Worm (Caenorhabditis elegans) whole organism, L2 larva: ENCODE data around the gene cyp-34A5.

Experiments used
- C34F6.9 ChIP-seq: fragments of 150-350 bp; optimal IDR thresholded peaks from 2 replicates; lab custom pipeline; 2014; ENCODE audit warnings: missing biosample characterization, missing genetic modification characterization
- R02D3.7 ChIP-seq: fragments of 150-350 bp; optimal IDR thresholded peaks from 2 replicates; lab custom pipeline; 2014; ENCODE audit warnings: missing biosample characterization, missing genetic modification characterization
- Y55F3AM.14 ChIP-seq: fragments of 200-800 bp; sonication (Bioruptor generic); optimal IDR thresholded peaks from 2 replicates; lab custom pipeline; 2018; ENCODE audit warnings: mild to moderate bottlenecking, missing genetic modification characterization, missing compliant biosample characterization
- ZK546.5 ChIP-seq: sonication (generic microtip); optimal IDR thresholded peaks from 2 replicates; lab custom pipeline; 2017; ENCODE audit warnings: missing biosample characterization, missing genetic modification characterization
- alr-1 ChIP-seq: fragments of 150-350 bp; optimal IDR thresholded peaks from 2 replicates; lab custom pipeline; 2014; ENCODE audit warnings: missing biosample characterization, missing genetic modification characterization
- aly-2 ChIP-seq: fragments of 150-350 bp; optimal IDR thresholded peaks from 2 replicates; lab custom pipeline; 2014; ENCODE audit warnings: missing biosample characterization, missing genetic modification characterization
- ama-1 ChIP-seq: fragments of 150-350 bp; optimal IDR thresholded peaks from 2 replicates; lab custom pipeline; 2018; ENCODE audit warnings: inconsistent platforms
- blmp-1 ChIP-seq: sonication (generic microtip); optimal IDR thresholded peaks from 2 replicates; lab custom pipeline; 2017; ENCODE audit warnings: missing genetic modification characterization, mild to moderate bottlenecking, missing compliant biosample characterization, antibody characterized with exemption, moderate library complexity; ENCODE audit not compliant: insufficient read depth
- ceh-16 ChIP-seq: fragments of 150-350 bp; optimal IDR thresholded peaks from 2 replicates; lab custom pipeline; 2014; ENCODE audit warnings: missing biosample characterization, missing genetic modification characterization
- crh-2 ChIP-seq: sonication (generic microtip); optimal IDR thresholded peaks from 2 replicates; lab custom pipeline; 2017; ENCODE audit warnings: missing biosample characterization, missing genetic modification characterization
- egl-27 ChIP-seq: sonication (generic microtip); optimal IDR thresholded peaks from 3 replicates; lab custom pipeline; 2017; ENCODE audit warnings: missing biosample characterization, missing genetic modification reagents, missing genetic modification characterization
- elt-1 ChIP-seq: fragments of 150-350 bp; optimal IDR thresholded peaks from 2 replicates; lab custom pipeline; 2014; ENCODE audit warnings: missing biosample characterization, missing genetic modification characterization
- elt-3 ChIP-seq: sonication (generic microtip); optimal IDR thresholded peaks from 2 replicates; lab custom pipeline; 2017; ENCODE audit warnings: missing biosample characterization, missing genetic modification characterization
- fos-1 ChIP-seq: fragments of 150-350 bp; optimal IDR thresholded peaks from 2 replicates; lab custom pipeline; 2014; ENCODE audit warnings: missing biosample characterization, missing genetic modification characterization
- gmeb-1 ChIP-seq: fragments of 150-350 bp; optimal IDR thresholded peaks from 2 replicates; lab custom pipeline; 2014; ENCODE audit warnings: missing biosample characterization, missing genetic modification characterization
- lin-11 ChIP-seq: fragments of 150-350 bp; sonication (generic microtip); optimal IDR thresholded peaks from 2 replicates; lab custom pipeline; 2014; ENCODE audit warnings: missing biosample characterization, missing genetic modification characterization, inconsistent platforms, mixed read lengths
- mab-5 ChIP-seq: fragments of 150-350 bp; optimal IDR thresholded peaks from 2 replicates; lab custom pipeline; 2014; ENCODE audit warnings: missing biosample characterization, missing genetic modification characterization
- mbf-1 ChIP-seq: sonication (generic microtip); optimal IDR thresholded peaks from 2 replicates; lab custom pipeline; 2017; ENCODE audit warnings: missing biosample characterization, missing genetic modification characterization
- mdl-1 ChIP-seq, 2 experiments: fragments of 150-350 bp in 1 of 2; sonication (generic microtip) in 1 of 2; optimal IDR thresholded peaks; 2 replicates each; lab custom pipeline; 2017; ENCODE audit warnings: missing biosample characterization in 2 of 2, missing genetic modification characterization in 2 of 2
- nhr-10 ChIP-seq: sonication (generic microtip); optimal IDR thresholded peaks from 2 replicates; lab custom pipeline; 2017; ENCODE audit warnings: missing biosample characterization, missing genetic modification characterization
- nhr-11 ChIP-seq: fragments of 150-350 bp; optimal IDR thresholded peaks from 2 replicates; lab custom pipeline; 2014; ENCODE audit warnings: missing biosample characterization, missing genetic modification characterization
- nhr-129 ChIP-seq: fragments of 150-350 bp; optimal IDR thresholded peaks from 2 replicates; lab custom pipeline; 2014; ENCODE audit warnings: missing biosample characterization, missing genetic modification characterization
- nhr-23 ChIP-seq: fragments of 150-350 bp; optimal IDR thresholded peaks from 2 replicates; lab custom pipeline; 2014; ENCODE audit warnings: missing biosample characterization, missing genetic modification reagents, missing genetic modification characterization
- nhr-237 ChIP-seq: fragments of 150-350 bp; optimal IDR thresholded peaks from 2 replicates; lab custom pipeline; 2014; ENCODE audit warnings: missing biosample characterization, missing genetic modification characterization
- nhr-25 ChIP-seq: fragments of 150-350 bp; sonication (generic microtip); optimal IDR thresholded peaks from 3 replicates; lab custom pipeline; 2014; ENCODE audit warnings: missing biosample characterization, missing genetic modification characterization
- nhr-77 ChIP-seq: fragments of 150-350 bp; optimal IDR thresholded peaks from 2 replicates; lab custom pipeline; 2014; ENCODE audit warnings: missing biosample characterization, missing genetic modification characterization
- sem-4 ChIP-seq: fragments of 150-350 bp; optimal IDR thresholded peaks from 2 replicates; lab custom pipeline; 2014; ENCODE audit warnings: missing biosample characterization, missing genetic modification reagents, missing genetic modification characterization
- skn-1 ChIP-seq: sonication (generic microtip); optimal IDR thresholded peaks from 2 replicates; lab custom pipeline; 2017; ENCODE audit warnings: missing biosample characterization, missing genetic modification characterization
- sma-3 ChIP-seq: sonication (generic microtip); optimal IDR thresholded peaks from 2 replicates; lab custom pipeline; 2016; ENCODE audit warnings: missing genetic modification reagents, missing genetic modification characterization, missing compliant biosample characterization
- sma-9 ChIP-seq, 2 experiments: fragments of 150-350 bp in 1 of 2; sonication (generic microtip) in 1 of 2; optimal IDR thresholded peaks; 2 replicates each; lab custom pipeline; 2014 to 2016; ENCODE audit warnings: missing genetic modification characterization in 2 of 2, mild to moderate bottlenecking in 1 of 2, missing biosample characterization in 1 of 2, missing compliant biosample characterization in 1 of 2, missing genetic modification reagents in 1 of 2, moderate library complexity in 1 of 2
- snpc-4 ChIP-seq: fragments of 150-350 bp; optimal IDR thresholded peaks from 2 replicates; lab custom pipeline; 2014; ENCODE audit warnings: missing biosample characterization, missing genetic modification characterization
- unc-39 ChIP-seq: fragments of 150-350 bp; optimal IDR thresholded peaks from 2 replicates; lab custom pipeline; 2014; ENCODE audit warnings: missing biosample characterization, missing genetic modification characterization
- zag-1 ChIP-seq: fragments of 150-350 bp; optimal IDR thresholded peaks from 2 replicates; lab custom pipeline; 2014; ENCODE audit warnings: missing biosample characterization, missing genetic modification characterization
- ztf-1 ChIP-seq: fragments of 200-800 bp; sonication (Bioruptor generic); conservative IDR thresholded peaks from 2 replicates; pipeline ENCODE4 v1.3.6; 2022; ENCODE audit warnings: missing genetic modification characterization, missing compliant biosample characterization
- ztf-4 ChIP-seq: fragments of 150-350 bp; optimal IDR thresholded peaks from 2 replicates; lab custom pipeline; 2014; ENCODE audit warnings: missing biosample characterization, missing genetic modification characterization

cyp-34A5 gene

ce11 chrV:3921635-3922034, 35.9 kb downstream of the cyp-34A5 start, which contains the start of gene srx-65:
TSS of gene srx-65 (plus strand) at chrV:3921935.
- TF ChIP-seq lin-11 (tag; lab: Kevin White, UChicago) (no peak), unc-39 (tag; lab: Kevin White, UChicago) (no peak), elt-3 (tag; lab: Kevin White, UChicago) (no peak), alr-1 (tag; lab: Kevin White, UChicago) (no peak), mdl-1 (tag; optimal IDR thresholded peaks at IDR 0.05; lab: Kevin White, UChicago) (no peak), aly-2 (tag; lab: Kevin White, UChicago) (no peak), elt-1 (tag; lab: Kevin White, UChicago) (no peak), nhr-237 (tag; lab: Kevin White, UChicago) (no peak), ceh-16 (tag; lab: Kevin White, UChicago) (no peak), C34F6.9 (tag; lab: Kevin White, UChicago) (no peak), nhr-129 (tag; lab: Kevin White, UChicago) (no peak), sem-4 (tag; lab: Kevin White, UChicago) (no peak), crh-2 (tag; lab: Kevin White, UChicago) (no peak), gmeb-1 (tag; lab: Kevin White, UChicago) (no peak), sma-3 (GFP tag; lab: Kevin White, UChicago) (no peak)

DNA sequence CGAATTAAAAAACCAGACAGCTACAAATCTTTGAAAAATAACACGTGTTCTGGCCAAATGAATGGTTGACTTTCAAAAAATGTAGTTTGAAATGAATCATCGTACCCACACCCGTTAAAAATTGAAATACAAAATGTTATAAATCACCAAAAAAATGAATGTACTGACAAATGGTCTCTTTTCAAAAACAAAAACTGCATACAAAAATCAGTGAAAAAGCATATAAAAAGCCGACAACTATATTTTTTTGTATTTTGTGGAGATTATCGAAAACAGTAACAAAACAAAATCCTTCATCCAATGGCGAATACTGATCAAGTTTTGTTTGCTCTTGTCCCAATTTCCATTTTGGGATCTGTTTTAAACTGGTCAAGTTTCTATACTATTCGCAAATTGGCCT, 38.2 kb downstream of the cyp-34A5 start, which contains the start of gene srx-66:
srx-66 (plus strand) TSS at position 301 of the 400 bp plus-strand sequence.
- TF ChIP-seq unc-39 (tag; lab: Kevin White, UChicago) = no peak
- TF ChIP-seq ztf-1 (GFP tag; lab: Robert Waterston, UW) = no peak
- no peak for TF ChIP-seq aly-2 (tag; lab: Kevin White, UChicago)
- no peak for TF ChIP-seq nhr-129 (tag; lab: Kevin White, UChicago)
- no peak for TF ChIP-seq gmeb-1 (tag; lab: Kevin White, UChicago)
- no peak for TF ChIP-seq snpc-4 (tag; lab: Kevin White, UChicago)
- TF ChIP-seq mbf-1 (tag; lab: Kevin White, UChicago) = no peak
- TF ChIP-seq sma-9 (GFP tag; optimal IDR thresholded peaks at IDR 0.05; lab: Kevin White, UChicago) = no peak
- TF ChIP-seq sma-9 (tag; optimal IDR thresholded peaks at IDR 0.05; lab: Kevin White, UChicago) = no peak
- no peak for TF ChIP-seq sem-4 (tag; lab: Kevin White, UChicago)
- no peak for TF ChIP-seq fos-1 (tag; lab: Kevin White, UChicago)
- no peak for TF ChIP-seq C34F6.9 (tag; lab: Kevin White, UChicago)
- TF ChIP-seq ZK546.5 = no peak
- TF ChIP-seq zag-1 (tag; lab: Kevin White, UChicago) = no peak
- TF ChIP-seq mab-5 (tag; lab: Kevin White, UChicago) = no peak

- no peak for TF ChIP-seq sem-4 (tag; lab: Kevin White, UChicago)
- TF ChIP-seq egl-27 (tag; lab: Kevin White, UChicago) = no peak
- TF ChIP-seq nhr-25 (tag; lab: Kevin White, UChicago) = no peak
- no peak for TF ChIP-seq crh-2 (tag; lab: Kevin White, UChicago)
- TF ChIP-seq nhr-23 (tag; lab: Kevin White, UChicago) = no peak
- no peak for TF ChIP-seq R02D3.7 (tag; lab: Kevin White, UChicago)
- no peak for TF ChIP-seq ceh-16 (tag; lab: Kevin White, UChicago)
- no peak for TF ChIP-seq ama-1 (lab: Kevin White, UChicago)
- TF ChIP-seq Y55F3AM.14 (GFP tag; lab: Kevin White, UChicago) = no peak
- no peak for TF ChIP-seq elt-3 (tag; lab: Kevin White, UChicago)
- no peak for TF ChIP-seq nhr-129 (tag; lab: Kevin White, UChicago)
These were observed 41.0 kb downstream of the cyp-34A5 start, which contains the start of gene srx-67 for ce11 chrV:3916480-3916879. TSS of gene srx-67 (plus strand) at chrV:3916780.

ce11 chrV:3913131-3913530, 44.4 kb downstream of the cyp-34A5 start:
- TF ChIP-seq sem-4 (tag; lab: Kevin White, UChicago) (no peak), nhr-77 (no peak), nhr-129 (tag; lab: Kevin White, UChicago) (no peak), unc-39 (tag; lab: Kevin White, UChicago) (no peak), snpc-4 (tag; lab: Kevin White, UChicago) (no peak), nhr-11 (tag; lab: Kevin White, UChicago) (no peak), mab-5 (tag; lab: Kevin White, UChicago) (no peak), elt-1 (tag; lab: Kevin White, UChicago) (no peak), nhr-10 (tag; lab: Kevin White, UChicago) (no peak), ztf-4 (tag; lab: Kevin White, UChicago) (no peak), Y55F3AM.14 (GFP tag; lab: Kevin White, UChicago) (no peak), skn-1 (no peak), egl-27 (tag; lab: Kevin White, UChicago) (no peak), blmp-1 (tag; lab: Kevin White, UChicago) (no peak), ama-1 (lab: Kevin White, UChicago) (no peak), aly-2 (tag; lab: Kevin White, UChicago) (no peak)
